Fruit fly (Drosophila melanogaster): ENCODE results near the gene Roc1a.

Roc1a gene

DNA sequence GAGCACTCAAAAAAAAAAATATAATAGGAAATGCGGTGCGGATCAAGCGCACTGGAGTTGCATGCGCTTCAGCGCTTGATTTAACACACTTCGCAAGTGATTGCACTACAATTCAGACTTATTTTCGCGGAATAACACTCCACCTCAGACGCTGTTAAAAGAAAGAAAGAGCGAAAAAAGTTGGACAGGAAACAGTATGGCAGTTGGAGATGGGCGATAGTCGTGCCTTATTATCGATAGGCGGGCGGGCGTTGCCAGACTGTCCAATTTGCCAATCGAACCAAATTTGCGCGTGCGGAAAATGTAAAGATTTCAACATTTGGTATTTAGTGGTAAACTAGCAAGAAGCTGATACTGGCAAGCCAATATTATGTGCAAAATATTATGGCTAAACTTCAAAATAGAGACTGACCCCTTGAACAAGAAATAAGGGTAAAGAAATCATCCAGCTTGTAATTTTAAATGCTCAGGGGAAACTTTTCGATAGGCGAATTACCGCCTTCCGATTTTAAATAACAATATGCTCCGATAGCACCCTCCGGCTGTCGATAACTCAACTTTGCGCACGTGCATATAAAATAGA is 17.8 kb upstream of the Roc1a start, which contains the start of the genes RpL36 and Mybbp1A:
RpL36 (minus strand) TSS at position 245 of the 583 bp plus-strand sequence.
Mybbp1A (plus strand) TSS at position 535 of the 583 bp plus-strand sequence.
- peak; percentile 90 for TF ChIP-seq phol (tag; optimal IDR thresholded peaks at IDR 0.05)
- peak; percentile 94 for TF ChIP-seq CG17829 (tag; optimal IDR thresholded peaks at IDR 0.05)
- TF ChIP-seq CG18619 (GFP tag; optimal IDR thresholded peaks at IDR 0.05) = peak; percentile 85
- TF ChIP-seq CG7963 (GFP tag; IDR thresholded peaks at IDR 0.05; ENCODE audit: partially characterized antibody) = peak; percentile 75
- TF ChIP-seq CG17328 (GFP tag; IDR thresholded peaks at IDR 0.05) = peak; percentile 70
- TF ChIP-seq CG2129 (GFP tag; IDR thresholded peaks at IDR 0.05; ENCODE audit: partially characterized antibody) = peak; percentile 53
- TF ChIP-seq Ravus (GFP tag; IDR thresholded peaks at IDR 0.05) = no peak
- TF ChIP-seq Bdp1 (GFP tag; optimal IDR thresholded peaks at IDR 0.05) = peak; percentile 58
- peak; percentile 42 for TF ChIP-seq CG31365 (tag; optimal IDR thresholded peaks at IDR 0.05)
- TF ChIP-seq Six4 (GFP tag; optimal IDR thresholded peaks at IDR 0.05) = peak; percentile 52
- TF ChIP-seq zfh2 (GFP tag; optimal IDR thresholded peaks at IDR 0.05) = peak; percentile 80
- TF ChIP-seq CG4360 (GFP tag; IDR thresholded peaks at IDR 0.05) = no peak
- TF ChIP-seq CG14050 (GFP tag; IDR thresholded peaks at IDR 0.05) = peak; percentile 32; the same call in 2 of the 3 replicates
- TF ChIP-seq Ets65A (GFP tag) = peak; percentile 98
- peak; percentile 54 to 82 for TF ChIP-seq dpn (GFP tag; optimal IDR thresholded peaks at IDR 0.05)
- no peak for TF ChIP-seq Sry-β (GFP tag; optimal IDR thresholded peaks at IDR 0.05)
- TF ChIP-seq jing (GFP tag; optimal IDR thresholded peaks at IDR 0.05) = no peak
- TF ChIP-seq da (GFP tag; optimal IDR thresholded peaks at IDR 0.05) = peak; percentile 66
- peak; percentile 86 for TF ChIP-seq tna (GFP tag; IDR thresholded peaks at IDR 0.05; ENCODE audit: partially characterized antibody)
- peak; percentile 54 for TF ChIP-seq Oli (tag; optimal IDR thresholded peaks at IDR 0.05)
- peak; percentile 63 for TF ChIP-seq CG4424 (GFP tag; optimal IDR thresholded peaks at IDR 0.05)
- TF ChIP-seq kay (GFP tag; optimal IDR thresholded peaks at IDR 0.05) = no peak
- TF ChIP-seq Med (GFP tag) = peak; percentile 98
- peak in 1 of 3 experiments; percentile 12 for TF ChIP-seq Stat92E (GFP tag; optimal IDR thresholded peaks at IDR 0.05)
- TF ChIP-seq lmd (GFP tag; IDR thresholded peaks at IDR 0.05) = peak; percentile 60
- no peak for TF ChIP-seq prd (optimal IDR thresholded peaks at IDR 0.05)
- peak; percentile 60 for TF ChIP-seq prd (GFP tag; IDR thresholded peaks at IDR 0.05)
- TF ChIP-seq CG16863 (GFP tag; optimal IDR thresholded peaks at IDR 0.05) = peak; percentile 72
- TF ChIP-seq CG17359 (tag; optimal IDR thresholded peaks at IDR 0.05) = peak; percentile 46
- TF ChIP-seq CG4820 (GFP tag; optimal IDR thresholded peaks at IDR 0.05) = peak; percentile 47
- TF ChIP-seq HmgD (GFP tag; optimal IDR thresholded peaks at IDR 0.05) = peak; percentile 79
- TF ChIP-seq CG10321 (GFP tag; IDR thresholded peaks at IDR 0.05) = no peak; the same call in 1 of the 2 replicates
- peak; percentile 79; the same call in 2 of the 3 replicates for TF ChIP-seq CG11456 (GFP tag; IDR thresholded peaks at IDR 0.05)
- no peak for TF ChIP-seq fru (optimal IDR thresholded peaks at IDR 0.05)
- peak; percentile 85 for TF ChIP-seq inv (GFP tag; IDR thresholded peaks at IDR 0.05; ENCODE audit: partially characterized antibody)
- TF ChIP-seq Awh (GFP tag; IDR thresholded peaks at IDR 0.05) = peak; percentile 15; the same call in 1 of the 2 replicates
- peak; percentile 90 for TF ChIP-seq CG42726 (GFP tag; IDR thresholded peaks at IDR 0.05; ENCODE audit: partially characterized antibody)
- TF ChIP-seq mirr (GFP tag; optimal IDR thresholded peaks at IDR 0.05) = peak; percentile 69
- peak; percentile 72 for TF ChIP-seq wek (GFP tag; optimal IDR thresholded peaks at IDR 0.05)
- TF ChIP-seq ash1 (GFP tag; optimal IDR thresholded peaks at IDR 0.05) = peak; percentile 50
- TF ChIP-seq Vsx1 (GFP tag; optimal IDR thresholded peaks at IDR 0.05) = no peak
- peak; percentile 66 for TF ChIP-seq CoRest (tag; optimal IDR thresholded peaks at IDR 0.05)
- peak; percentile 84 for TF ChIP-seq YL-1 (GFP tag; optimal IDR thresholded peaks at IDR 0.05)
- TF ChIP-seq CG15011 (GFP tag; optimal IDR thresholded peaks at IDR 0.05) = peak; percentile 75
- peak; percentile 42 for TF ChIP-seq CG12299 (tag; optimal IDR thresholded peaks at IDR 0.05)
- TF ChIP-seq Kr (GFP tag; optimal IDR thresholded peaks at IDR 0.05) = no peak
- TF ChIP-seq shn (GFP tag; optimal IDR thresholded peaks at IDR 0.05) = peak; percentile 81
- peak; percentile 64 for TF ChIP-seq PHDP (tag; optimal IDR thresholded peaks at IDR 0.05)
- peak; percentile 66 for TF ChIP-seq H2.0 (GFP tag; IDR thresholded peaks at IDR 0.05)
- peak; percentile 80 for TF ChIP-seq B-H2 (GFP tag; optimal IDR thresholded peaks at IDR 0.05)
